Worm (Caenorhabditis elegans): Measurements from ENCODE around the gene gtf-2H5.
A peak's percentile ranks its signal among the peaks of the same experiment; 100 is the strongest.

gtf-2H5 gene

DNA sequence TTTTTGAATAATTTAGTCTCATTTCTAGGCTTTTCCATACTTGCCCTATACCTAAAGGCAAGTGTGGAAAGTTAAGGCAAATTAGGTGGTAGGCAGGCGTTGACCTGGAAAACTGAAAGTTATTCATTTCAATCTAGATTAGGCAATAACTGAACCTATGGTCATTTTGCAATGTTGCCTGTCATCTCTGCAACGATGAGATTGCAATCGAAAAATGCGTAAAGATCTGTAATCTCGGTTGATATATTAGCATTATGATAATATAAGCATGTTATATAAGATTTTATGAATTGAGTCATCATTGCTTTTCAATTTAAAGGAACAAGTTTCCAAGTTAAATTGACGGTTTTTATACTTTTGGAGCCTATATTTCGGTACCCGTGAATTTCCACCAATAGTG lies 29.7 kb downstream of the gtf-2H5 start:
- TF ChIP-seq unc-120 (tag; optimal IDR thresholded peaks at IDR 0.05; ENCODE audit: poor library complexity, severe bottlenecking) = no peak
- no peak for TF ChIP-seq ceh-39 (tag; optimal IDR thresholded peaks at IDR 0.05)
- peak; percentile 97 for TF ChIP-seq elt-1 (tag; optimal IDR thresholded peaks at IDR 0.05; ENCODE audit: borderline replicate concordance, insufficient read depth)

DNA sequence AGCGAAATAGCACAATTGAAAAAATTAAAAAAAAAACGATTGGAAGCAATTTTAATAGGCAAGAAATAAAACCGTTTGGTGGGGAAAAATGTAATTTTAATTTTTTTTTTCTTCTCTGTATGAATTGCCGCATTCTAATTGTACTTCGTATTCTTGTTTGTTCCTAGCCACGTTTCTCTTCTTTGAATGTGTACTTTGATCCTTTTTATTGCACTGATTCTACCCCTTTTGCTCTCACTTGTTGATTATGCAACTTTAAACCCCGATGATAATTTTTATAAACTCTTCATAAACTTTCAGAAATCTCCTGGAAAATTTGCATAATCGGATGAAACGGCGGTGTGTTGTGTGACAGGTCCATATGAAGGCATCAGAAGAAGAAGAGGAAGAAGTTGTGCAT lies 35.6 kb downstream of the gtf-2H5 start, which contains the start of gene T22F7.1:
TSS of gene T22F7.1 (plus strand) at position 301 of the 400 bp plus-strand sequence.
- TF ChIP-seq tbx-8 (GFP tag; optimal IDR thresholded peaks at IDR 0.05) (no peak), sptf-1 (tag; optimal IDR thresholded peaks at IDR 0.05) (no peak), nhr-76 (tag; optimal IDR thresholded peaks at IDR 0.05) (no peak), unc-39 (tag; optimal IDR thresholded peaks at IDR 0.05) (no peak), ztf-11 (tag; optimal IDR thresholded peaks at IDR 0.05) (no peak), elt-3 (tag; optimal IDR thresholded peaks at IDR 0.05) (no peak), ham-2 (GFP tag; optimal IDR thresholded peaks at IDR 0.05) (no peak), mab-5 (tag; optimal IDR thresholded peaks at IDR 0.05) (no peak), zip-8 (tag; optimal IDR thresholded peaks at IDR 0.05) (no peak), lsy-2 (tag; optimal IDR thresholded peaks at IDR 0.05) (no peak), elt-1 (tag; optimal IDR thresholded peaks at IDR 0.05; ENCODE audit: borderline replicate concordance, insufficient read depth) (no peak), lin-32 (GFP tag; optimal IDR thresholded peaks at IDR 0.05) (no peak)

DNA sequence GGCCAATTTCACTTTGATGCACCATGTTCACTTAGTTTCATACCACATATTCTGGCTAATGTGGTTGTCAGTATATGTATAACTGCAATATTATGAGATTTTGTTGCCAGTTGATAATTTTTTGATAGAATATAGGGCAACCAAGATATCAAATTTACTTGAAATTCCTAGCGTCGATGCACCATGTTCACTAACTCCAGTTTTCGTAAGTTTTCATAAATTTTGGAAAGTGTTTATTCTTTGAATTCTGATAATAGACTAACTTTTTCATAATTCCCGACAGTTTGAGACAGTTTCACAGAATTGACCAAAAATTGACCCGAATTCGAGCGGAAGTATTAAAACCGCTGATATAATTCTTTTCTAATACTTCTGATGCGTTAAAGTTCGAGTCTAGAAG lies 40.3 kb downstream of the gtf-2H5 start:
- TF ChIP-seq snpc-4 (tag; optimal IDR thresholded peaks at IDR 0.05) (no peak), ceh-43 (GFP tag; optimal IDR thresholded peaks at IDR 0.05) (no peak), ceh-39 (tag; optimal IDR thresholded peaks at IDR 0.05) (no peak), nhr-28 (tag; optimal IDR thresholded peaks at IDR 0.05) (no peak), blmp-1 (tag; optimal IDR thresholded peaks at IDR 0.05) (no peak), mab-5 (tag; optimal IDR thresholded peaks at IDR 0.05) (no peak), nhr-76 (tag; optimal IDR thresholded peaks at IDR 0.05) (no peak), drap-1 (GFP tag; optimal IDR thresholded peaks at IDR 0.05) (no peak), sem-2 (GFP tag; optimal IDR thresholded peaks at IDR 0.05) (no peak), nhr-2 (tag; optimal IDR thresholded peaks at IDR 0.05) (no peak), bed-3 (GFP tag; optimal IDR thresholded peaks at IDR 0.05) (no peak), flh-1 (GFP tag; optimal IDR thresholded peaks at IDR 0.05) (no peak), unc-120 (tag; optimal IDR thresholded peaks at IDR 0.05; ENCODE audit: poor library complexity, severe bottlenecking) (no peak), ham-2 (GFP tag; optimal IDR thresholded peaks at IDR 0.05) (no peak), unc-39 (tag; optimal IDR thresholded peaks at IDR 0.05) (no peak)

DNA sequence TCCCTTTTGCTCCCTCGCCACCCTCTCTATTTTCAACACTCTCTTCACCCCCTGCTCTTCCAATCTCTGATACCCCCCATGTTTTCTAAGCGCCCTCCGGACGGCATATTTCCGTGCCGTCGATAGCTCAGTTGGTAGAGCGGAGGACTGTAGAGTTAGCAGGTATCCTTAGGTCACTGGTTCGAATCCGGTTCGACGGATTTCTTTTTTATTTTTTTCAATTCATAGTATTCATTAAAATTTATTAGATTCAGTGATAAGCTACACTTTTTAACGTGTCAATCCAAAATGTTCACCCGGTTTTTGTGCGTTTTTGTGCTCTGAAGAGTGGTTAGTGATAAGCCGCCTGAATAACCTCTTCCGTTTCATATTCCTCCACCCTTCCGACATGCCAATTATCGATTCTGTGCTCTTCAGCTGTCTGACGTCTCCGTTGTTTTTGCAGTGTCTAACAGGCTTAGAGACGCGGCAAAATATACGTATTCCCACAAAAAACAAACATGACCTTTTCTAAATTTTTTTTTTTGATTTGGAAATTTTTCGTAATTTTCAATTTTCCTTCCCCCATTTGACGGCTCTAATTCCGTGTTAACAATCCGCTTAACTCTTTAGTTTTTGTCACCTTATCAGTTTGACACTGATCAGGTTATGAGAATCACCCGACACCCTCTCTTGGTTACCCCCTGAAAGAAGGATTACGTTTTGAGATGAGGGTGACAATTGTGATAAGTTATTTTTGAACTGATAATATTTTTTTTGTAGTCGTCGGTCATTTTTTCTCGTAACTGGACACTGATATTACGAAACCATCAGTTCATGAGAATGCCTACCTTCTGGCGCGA lies 41.9 kb downstream of the gtf-2H5 start:
- TF ChIP-seq zip-8 (tag; optimal IDR thresholded peaks at IDR 0.05) = no peak
- no peak for TF ChIP-seq ces-1 (GFP tag; optimal IDR thresholded peaks at IDR 0.05)
- TF ChIP-seq nhr-237 (tag; optimal IDR thresholded peaks at IDR 0.05) = no peak
- TF ChIP-seq pha-4 (tag; optimal IDR thresholded peaks at IDR 0.05) = no peak
- TF ChIP-seq nhr-12 (tag; optimal IDR thresholded peaks at IDR 0.05) = no peak
- peak; percentile 7 for TF ChIP-seq mep-1 (tag; optimal IDR thresholded peaks at IDR 0.05)
- no peak for TF ChIP-seq ztf-11 (tag; optimal IDR thresholded peaks at IDR 0.05)
- TF ChIP-seq snpc-4 (tag; optimal IDR thresholded peaks at IDR 0.05) = no peak
- TF ChIP-seq unc-62 (GFP tag; optimal IDR thresholded peaks at IDR 0.05) = no peak
- peak; percentile 49 for TF ChIP-seq unc-120 (tag; optimal IDR thresholded peaks at IDR 0.05; ENCODE audit: poor library complexity, severe bottlenecking)
- TF ChIP-seq drap-1 (GFP tag; optimal IDR thresholded peaks at IDR 0.05) = peak; percentile 63
- TF ChIP-seq ham-2 (GFP tag; optimal IDR thresholded peaks at IDR 0.05) = peak; percentile 50
- TF ChIP-seq ceh-39 (tag; optimal IDR thresholded peaks at IDR 0.05) = peak; percentile 78
- peak; percentile 48 for TF ChIP-seq flh-1 (GFP tag; optimal IDR thresholded peaks at IDR 0.05)
- TF ChIP-seq cnd-1 (tag; optimal IDR thresholded peaks at IDR 0.05) = peak; percentile 82
- TF ChIP-seq blmp-1 (tag; optimal IDR thresholded peaks at IDR 0.05) = no peak
- peak; percentile 85 for TF ChIP-seq M03D4.4 (tag; optimal IDR thresholded peaks at IDR 0.05)
- TF ChIP-seq sptf-1 (tag; optimal IDR thresholded peaks at IDR 0.05) = peak; percentile 90
- peak; percentile 61 for TF ChIP-seq ceh-43 (GFP tag; optimal IDR thresholded peaks at IDR 0.05)
- TF ChIP-seq hlh-1 (tag; optimal IDR thresholded peaks at IDR 0.05) = no peak
- no peak for TF ChIP-seq nhr-2 (tag; optimal IDR thresholded peaks at IDR 0.05)
- peak; percentile 44 for TF ChIP-seq bed-3 (GFP tag; optimal IDR thresholded peaks at IDR 0.05)
- no peak for TF ChIP-seq unc-39 (tag; optimal IDR thresholded peaks at IDR 0.05)
- TF ChIP-seq nhr-28 (tag; optimal IDR thresholded peaks at IDR 0.05) = no peak
- TF ChIP-seq lin-13 (tag; optimal IDR thresholded peaks at IDR 0.05) = no peak
- TF ChIP-seq sem-2 (GFP tag; optimal IDR thresholded peaks at IDR 0.05) = peak; percentile 68
- no peak for TF ChIP-seq lsy-2 (tag; optimal IDR thresholded peaks at IDR 0.05)
- TF ChIP-seq elt-3 (tag; optimal IDR thresholded peaks at IDR 0.05) = no peak
- TF ChIP-seq mls-2 (tag; optimal IDR thresholded peaks at IDR 0.05) = peak; percentile 85
- peak; percentile 61 for TF ChIP-seq lin-32 (GFP tag; optimal IDR thresholded peaks at IDR 0.05)
- TF ChIP-seq tbx-8 (GFP tag; optimal IDR thresholded peaks at IDR 0.05) = peak; percentile 55
- TF ChIP-seq elt-1 (tag; optimal IDR thresholded peaks at IDR 0.05; ENCODE audit: borderline replicate concordance, insufficient read depth) = no peak
- TF ChIP-seq mab-5 (tag; optimal IDR thresholded peaks at IDR 0.05) = no peak
- no peak for TF ChIP-seq nhr-76 (tag; optimal IDR thresholded peaks at IDR 0.05)
- peak; percentile 69 for TF ChIP-seq ceh-83 (GFP tag; optimal IDR thresholded peaks at IDR 0.05)
